Worm (Caenorhabditis elegans) whole organism, L2 larva: ENCODE results near the gene col-110.

Experiments used
- C34F6.9 ChIP-seq: fragments of 150-350 bp; optimal IDR thresholded peaks from 2 replicates; lab custom pipeline; 2014; ENCODE audit warnings: missing biosample characterization, missing genetic modification characterization
- F13H6.1 ChIP-seq: sonication (generic microtip); optimal IDR thresholded peaks from 2 replicates; lab custom pipeline; 2016; ENCODE audit warnings: missing genetic modification characterization, missing compliant biosample characterization
- R02D3.7 ChIP-seq: fragments of 150-350 bp; optimal IDR thresholded peaks from 2 replicates; lab custom pipeline; 2014; ENCODE audit warnings: missing biosample characterization, missing genetic modification characterization
- Y55F3AM.14 ChIP-seq: fragments of 200-800 bp; sonication (Bioruptor generic); optimal IDR thresholded peaks from 2 replicates; lab custom pipeline; 2018; ENCODE audit warnings: mild to moderate bottlenecking, missing genetic modification characterization, missing compliant biosample characterization
- ZK546.5 ChIP-seq: sonication (generic microtip); optimal IDR thresholded peaks from 2 replicates; lab custom pipeline; 2017; ENCODE audit warnings: missing biosample characterization, missing genetic modification characterization
- aly-2 ChIP-seq: fragments of 150-350 bp; optimal IDR thresholded peaks from 2 replicates; lab custom pipeline; 2014; ENCODE audit warnings: missing biosample characterization, missing genetic modification characterization
- ama-1 ChIP-seq: fragments of 150-350 bp; optimal IDR thresholded peaks from 2 replicates; lab custom pipeline; 2018; ENCODE audit warnings: inconsistent platforms
- ceh-16 ChIP-seq: fragments of 150-350 bp; optimal IDR thresholded peaks from 2 replicates; lab custom pipeline; 2014; ENCODE audit warnings: missing biosample characterization, missing genetic modification characterization
- ceh-82 ChIP-seq: fragments of 150-350 bp; optimal IDR thresholded peaks from 2 replicates; lab custom pipeline; 2014; ENCODE audit warnings: missing biosample characterization, missing genetic modification characterization
- crh-2 ChIP-seq: sonication (generic microtip); optimal IDR thresholded peaks from 2 replicates; lab custom pipeline; 2017; ENCODE audit warnings: missing biosample characterization, missing genetic modification characterization
- dmd-4 ChIP-seq: sonication (generic microtip); optimal IDR thresholded peaks from 2 replicates; lab custom pipeline; 2017; ENCODE audit warnings: missing biosample characterization, missing genetic modification characterization
- fos-1 ChIP-seq: fragments of 150-350 bp; optimal IDR thresholded peaks from 2 replicates; lab custom pipeline; 2014; ENCODE audit warnings: missing biosample characterization, missing genetic modification characterization
- lin-11 ChIP-seq: fragments of 150-350 bp; sonication (generic microtip); optimal IDR thresholded peaks from 2 replicates; lab custom pipeline; 2014; ENCODE audit warnings: missing biosample characterization, missing genetic modification characterization, inconsistent platforms, mixed read lengths
- lin-13 ChIP-seq: fragments of 150-350 bp; optimal IDR thresholded peaks from 2 replicates; lab custom pipeline; 2014; ENCODE audit warnings: missing biosample characterization, missing genetic modification reagents, missing genetic modification characterization
- lin-39 ChIP-seq: fragments of 150-350 bp; optimal IDR thresholded peaks from 2 replicates; lab custom pipeline; 2014; ENCODE audit warnings: missing biosample characterization, missing genetic modification reagents, missing genetic modification characterization
- lsy-2 ChIP-seq, 2 experiments: fragments of 150-350 bp in 1 of 2; sonication (generic microtip) in 1 of 2; optimal IDR thresholded peaks; 2 replicates each; lab custom pipeline; 2014 to 2017; ENCODE audit warnings: missing biosample characterization in 2 of 2, missing genetic modification characterization in 2 of 2
- mab-5 ChIP-seq: fragments of 150-350 bp; optimal IDR thresholded peaks from 2 replicates; lab custom pipeline; 2014; ENCODE audit warnings: missing biosample characterization, missing genetic modification characterization
- mbf-1 ChIP-seq: sonication (generic microtip); optimal IDR thresholded peaks from 2 replicates; lab custom pipeline; 2017; ENCODE audit warnings: missing biosample characterization, missing genetic modification characterization
- mdl-1 ChIP-seq, 2 experiments: fragments of 150-350 bp in 1 of 2; sonication (generic microtip) in 1 of 2; optimal IDR thresholded peaks; 2 replicates each; lab custom pipeline; 2017; ENCODE audit warnings: missing biosample characterization in 2 of 2, missing genetic modification characterization in 2 of 2
- nhr-11 ChIP-seq: fragments of 150-350 bp; optimal IDR thresholded peaks from 2 replicates; lab custom pipeline; 2014; ENCODE audit warnings: missing biosample characterization, missing genetic modification characterization
- nhr-23 ChIP-seq: fragments of 150-350 bp; optimal IDR thresholded peaks from 2 replicates; lab custom pipeline; 2014; ENCODE audit warnings: missing biosample characterization, missing genetic modification reagents, missing genetic modification characterization
- nhr-237 ChIP-seq: fragments of 150-350 bp; optimal IDR thresholded peaks from 2 replicates; lab custom pipeline; 2014; ENCODE audit warnings: missing biosample characterization, missing genetic modification characterization
- nhr-6 ChIP-seq: fragments of 150-350 bp; optimal IDR thresholded peaks from 2 replicates; lab custom pipeline; 2014; ENCODE audit warnings: missing biosample characterization, missing genetic modification characterization
- sem-4 ChIP-seq: fragments of 150-350 bp; optimal IDR thresholded peaks from 2 replicates; lab custom pipeline; 2014; ENCODE audit warnings: missing biosample characterization, missing genetic modification reagents, missing genetic modification characterization
- skn-1 ChIP-seq: sonication (generic microtip); optimal IDR thresholded peaks from 2 replicates; lab custom pipeline; 2017; ENCODE audit warnings: missing biosample characterization, missing genetic modification characterization
- sma-9 ChIP-seq, 2 experiments: fragments of 150-350 bp in 1 of 2; sonication (generic microtip) in 1 of 2; optimal IDR thresholded peaks; 2 replicates each; lab custom pipeline; 2014 to 2016; ENCODE audit warnings: missing genetic modification characterization in 2 of 2, mild to moderate bottlenecking in 1 of 2, missing biosample characterization in 1 of 2, missing compliant biosample characterization in 1 of 2, missing genetic modification reagents in 1 of 2, moderate library complexity in 1 of 2
- snpc-4 ChIP-seq: fragments of 150-350 bp; optimal IDR thresholded peaks from 2 replicates; lab custom pipeline; 2014; ENCODE audit warnings: missing biosample characterization, missing genetic modification characterization
- unc-55 ChIP-seq: fragments of 150-350 bp; sonication (generic microtip); optimal IDR thresholded peaks from 3 replicates; lab custom pipeline; 2014; ENCODE audit warnings: missing biosample characterization, missing genetic modification reagents, missing genetic modification characterization
- zag-1 ChIP-seq: fragments of 150-350 bp; optimal IDR thresholded peaks from 2 replicates; lab custom pipeline; 2014; ENCODE audit warnings: missing biosample characterization, missing genetic modification characterization

col-110 gene

DNA sequence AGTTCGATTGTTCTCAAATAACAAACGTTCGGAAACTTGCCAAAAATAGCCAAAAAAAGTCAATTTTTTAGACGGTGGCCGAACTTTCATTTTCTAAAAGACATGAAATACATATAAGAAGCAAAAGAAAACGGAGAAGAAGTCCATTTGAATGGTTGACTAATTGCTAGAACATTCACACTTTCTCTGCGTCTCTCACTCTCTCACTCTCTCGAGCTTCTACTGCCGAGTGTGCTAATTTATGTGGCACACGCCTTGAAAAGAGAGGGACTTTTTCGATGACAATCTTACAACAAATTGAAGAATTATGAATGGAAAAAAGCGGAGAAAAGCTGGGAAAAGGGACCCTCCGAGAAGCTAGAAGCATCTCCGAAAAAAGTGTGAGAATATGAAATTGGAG is 35.4 kb downstream of the col-110 start (continued):
- TF ChIP-seq Y55F3AM.14 (GFP tag; lab: Kevin White, UChicago) (no peak), nhr-6 (no peak), aly-2 (tag; lab: Kevin White, UChicago) (no peak)

DNA sequence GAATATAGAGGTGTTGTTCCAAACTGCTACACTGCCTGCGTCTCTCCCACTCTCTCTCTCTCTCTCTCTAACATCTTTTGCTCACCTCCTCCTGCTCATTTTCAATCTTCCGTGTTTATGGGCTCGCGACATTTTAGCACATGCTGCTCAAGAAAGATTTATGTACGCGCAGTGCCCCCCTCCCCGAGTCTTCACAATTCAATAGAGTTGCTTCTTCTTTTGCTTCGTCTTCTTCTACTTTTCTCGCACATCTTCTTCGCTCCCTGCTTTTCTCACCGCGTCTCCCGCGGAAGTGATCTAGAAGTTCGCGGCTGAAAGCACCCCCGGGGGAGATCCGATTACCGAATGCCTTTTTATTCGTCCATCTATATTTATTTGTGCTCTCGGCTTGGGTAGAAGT is 38.9 kb downstream of the col-110 start:
- peak; percentile 7 for TF ChIP-seq unc-55 (GFP tag; lab: Kevin White, UChicago)
- peak; percentile 29 for TF ChIP-seq C34F6.9 (tag; lab: Kevin White, UChicago)
- no peak for TF ChIP-seq nhr-237 (tag; lab: Kevin White, UChicago)
- peak; percentile 7 for TF ChIP-seq sma-9 (GFP tag; optimal IDR thresholded peaks at IDR 0.05; lab: Kevin White, UChicago)
- TF ChIP-seq sma-9 (tag; optimal IDR thresholded peaks at IDR 0.05; lab: Kevin White, UChicago), result no peak
- TF ChIP-seq Y55F3AM.14 (GFP tag; lab: Kevin White, UChicago), result peak; percentile 8

DNA sequence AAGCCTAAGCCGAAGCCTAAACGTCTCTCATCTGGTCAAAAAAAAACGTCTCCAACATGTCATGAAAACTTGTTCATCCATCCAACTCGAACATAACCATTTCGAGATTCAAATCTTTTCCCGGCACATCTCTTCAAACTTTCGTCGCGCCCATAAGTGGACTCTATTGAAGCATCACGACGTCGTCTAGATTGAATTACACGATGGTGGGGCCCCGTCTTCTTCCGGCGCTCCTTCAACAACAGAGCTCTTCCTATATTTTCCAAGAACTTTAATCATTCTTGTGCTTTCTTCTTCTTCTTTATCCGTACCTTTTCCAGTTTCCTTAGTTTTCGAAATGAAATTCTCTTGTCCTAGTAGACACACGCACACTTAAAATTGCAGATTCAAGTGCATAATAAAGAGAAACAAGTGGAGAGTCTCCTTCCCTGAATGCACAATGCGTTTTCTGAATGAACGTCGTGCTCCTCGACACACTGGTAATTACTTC is 41.0 kb downstream of the col-110 start, which contains the start of gene F28E10.1:
Gene F28E10.1, plus strand, starts transcription at position 440 of the 490 bp plus-strand sequence.
- no peak for TF ChIP-seq ceh-16 (tag; lab: Kevin White, UChicago)
- no peak for TF ChIP-seq skn-1 (tag; lab: Kevin White, UChicago)
- no peak for TF ChIP-seq lin-39 (tag; lab: Kevin White, UChicago)
- TF ChIP-seq mbf-1 (tag; lab: Kevin White, UChicago), result no peak
- no peak for TF ChIP-seq sem-4
- TF ChIP-seq snpc-4 (tag; lab: Kevin White, UChicago), result no peak
- TF ChIP-seq nhr-237 (tag; lab: Kevin White, UChicago), result no peak
- no peak for TF ChIP-seq lin-11 (tag; lab: Kevin White, UChicago)
- no peak for TF ChIP-seq ZK546.5 (tag; lab: Kevin White, UChicago)
- TF ChIP-seq fos-1 (tag; lab: Kevin White, UChicago), result no peak
- no peak for TF ChIP-seq sma-9 (GFP tag; optimal IDR thresholded peaks at IDR 0.05; lab: Kevin White, UChicago)
- TF ChIP-seq sma-9 (tag; optimal IDR thresholded peaks at IDR 0.05; lab: Kevin White, UChicago), result no peak
- TF ChIP-seq ama-1, result no peak
- TF ChIP-seq F13H6.1 (tag; lab: Kevin White, UChicago), result no peak
- no peak for TF ChIP-seq lsy-2 (tag; optimal IDR thresholded peaks at IDR 0.05; lab: Kevin White, UChicago)
- TF ChIP-seq mab-5 (tag; lab: Kevin White, UChicago), result no peak
- TF ChIP-seq zag-1, result no peak
- no peak for TF ChIP-seq ceh-82 (tag; lab: Kevin White, UChicago)

DNA sequence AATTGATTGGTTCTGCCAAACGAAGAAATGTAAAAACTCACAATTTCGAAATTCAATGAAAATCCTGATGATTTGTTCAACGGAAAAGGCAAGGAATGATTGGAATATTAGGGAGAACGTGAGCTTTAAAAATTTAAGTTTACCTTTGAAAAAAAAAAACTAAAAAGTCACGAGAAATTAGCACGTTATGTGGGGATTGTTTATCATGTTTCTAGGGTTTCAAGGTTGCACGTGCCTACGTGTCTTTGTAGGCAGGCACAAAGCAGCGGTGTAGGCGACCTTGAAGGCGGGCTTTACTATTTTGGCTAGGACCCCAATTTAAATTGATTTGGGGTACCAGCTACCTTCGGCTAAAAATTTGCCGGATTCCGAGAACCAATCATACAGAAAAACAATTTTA is 42.1 kb downstream of the col-110 start, which contains the start of gene F28E10.4:
Gene F28E10.4, minus strand, starts transcription at position 101 of the 400 bp plus-strand sequence.
- TF ChIP-seq dmd-4 (tag; lab: Kevin White, UChicago), result no peak
- no peak for TF ChIP-seq ceh-82 (tag; lab: Kevin White, UChicago)
- TF ChIP-seq nhr-237 (tag; lab: Kevin White, UChicago), result no peak
- no peak for TF ChIP-seq fos-1 (tag; lab: Kevin White, UChicago)
- no peak for TF ChIP-seq nhr-11 (tag; lab: Kevin White, UChicago)
- no peak for TF ChIP-seq lin-13 (GFP tag; lab: Kevin White, UChicago)
- no peak for TF ChIP-seq sma-9 (GFP tag; optimal IDR thresholded peaks at IDR 0.05; lab: Kevin White, UChicago)
- TF ChIP-seq sma-9 (tag; optimal IDR thresholded peaks at IDR 0.05; lab: Kevin White, UChicago), result no peak
- TF ChIP-seq ama-1, result no peak
- no peak for TF ChIP-seq R02D3.7 (tag; lab: Kevin White, UChicago)

DNA sequence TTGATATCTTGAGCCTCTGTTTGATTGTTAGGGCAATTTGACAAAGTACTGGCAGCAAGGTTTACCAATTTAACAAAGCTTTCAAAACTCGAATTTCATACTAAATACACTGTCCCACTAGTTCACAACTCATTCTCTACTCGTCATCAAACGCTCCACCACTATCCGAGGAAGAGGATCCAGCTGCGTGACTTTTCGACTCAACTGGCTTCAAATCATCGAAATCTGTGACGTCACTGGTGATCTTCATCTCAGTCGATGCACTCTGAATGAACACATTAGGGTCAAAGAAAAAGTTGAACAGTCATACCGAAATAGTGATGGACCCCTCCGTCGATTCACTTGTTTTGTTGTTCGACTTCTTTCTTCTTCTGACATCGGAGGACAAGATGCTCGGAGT is 43.6 kb downstream of the col-110 start:
- no peak for TF ChIP-seq sem-4
- TF ChIP-seq snpc-4 (tag; lab: Kevin White, UChicago), result no peak
- no peak for TF ChIP-seq lin-11 (tag; lab: Kevin White, UChicago)
- no peak for TF ChIP-seq nhr-23 (tag; lab: Kevin White, UChicago)
- no peak for TF ChIP-seq ama-1

DNA sequence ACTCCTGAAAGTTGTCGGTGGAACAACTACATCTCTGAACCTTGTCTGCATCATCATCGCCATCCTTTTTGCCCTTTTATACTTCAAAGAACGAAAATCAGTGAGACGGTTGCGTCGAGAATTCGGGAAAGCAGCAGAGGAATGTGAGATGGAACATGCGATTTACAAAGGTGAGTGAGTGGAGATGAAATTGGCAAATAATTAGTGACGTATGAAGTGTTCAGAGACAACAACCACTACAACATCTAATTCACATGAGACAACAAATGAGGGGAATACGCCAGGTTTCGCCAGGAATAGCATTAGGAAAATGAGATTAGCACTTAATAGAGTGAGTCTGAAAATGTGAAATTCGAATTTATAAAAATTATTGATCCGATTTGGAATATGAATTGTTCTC is 44.9 kb downstream of the col-110 start:
- no peak for TF ChIP-seq zag-1

DNA sequence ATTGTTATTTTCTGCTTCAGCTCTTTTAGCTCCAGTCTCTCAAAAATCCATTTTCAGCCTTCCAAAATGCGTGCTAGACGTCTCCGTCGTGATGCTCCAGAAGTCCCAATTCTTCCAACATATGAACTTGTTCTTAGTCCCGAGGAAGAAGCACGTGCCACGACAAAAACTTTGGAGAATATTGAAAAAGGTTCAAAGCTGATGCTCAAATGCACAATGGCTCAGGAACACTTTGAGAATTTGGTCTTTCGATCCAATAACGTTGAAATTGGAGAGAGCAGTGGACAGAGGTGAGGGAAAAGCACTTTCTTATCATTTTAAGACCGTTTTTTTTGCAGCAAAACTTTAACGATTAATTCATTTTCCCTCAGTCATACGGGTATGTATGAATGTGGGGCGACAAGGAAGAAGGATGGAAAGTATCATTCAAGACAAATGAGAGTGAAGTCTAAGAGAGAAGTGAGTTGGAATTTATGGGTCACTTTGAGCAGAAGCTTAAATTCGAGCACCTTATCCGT is 46.8 kb downstream of the col-110 start, which contains the start of gene igeg-1:
Gene igeg-1, plus strand, starts transcription at position 51 of the 518 bp plus-strand sequence.
- TF ChIP-seq crh-2 (tag; lab: Kevin White, UChicago), result peak; percentile 7
- TF ChIP-seq lin-13 (GFP tag; lab: Kevin White, UChicago), result no peak
- TF ChIP-seq fos-1 (tag; lab: Kevin White, UChicago), result peak; percentile 67
- no peak for TF ChIP-seq mdl-1 (tag; optimal IDR thresholded peaks at IDR 0.05; lab: Kevin White, UChicago)
- TF ChIP-seq sma-9 (GFP tag; optimal IDR thresholded peaks at IDR 0.05; lab: Kevin White, UChicago), result no peak
- no peak for TF ChIP-seq sma-9 (tag; optimal IDR thresholded peaks at IDR 0.05; lab: Kevin White, UChicago)
